Worm (Caenorhabditis elegans) whole organism, young adult: ENCODE results near the gene K09E3.7.
"Not testable (repeated sequence)": the region's sequence is repeated elsewhere in the genome, so short reads cannot be mapped to it uniquely, and the experiment has no call there.

Source experiments
- B0019.2 ChIP-seq: fragments of 200-800 bp; sonication (Bioruptor generic); conservative IDR thresholded peaks from 2 replicates; pipeline ENCODE4 v1.3.6; 2022; ENCODE audit warnings: missing genetic modification reagents, missing genetic modification characterization, missing compliant biosample characterization
- B0261.1 ChIP-seq: sonication (generic microtip); optimal IDR thresholded peaks from 2 replicates; lab custom pipeline; 2016; ENCODE audit warnings: mild to moderate bottlenecking, missing genetic modification characterization, moderate library complexity, missing compliant biosample characterization
- F55B11.4 ChIP-seq: sonication (generic microtip); optimal IDR thresholded peaks from 2 replicates; lab custom pipeline; 2016; ENCODE audit warnings: missing compliant biosample characterization, missing genetic modification characterization, borderline replicate concordance; ENCODE audit not compliant: insufficient read depth
- T07F8.4 ChIP-seq: sonication (generic microtip); optimal IDR thresholded peaks from 2 replicates; lab custom pipeline; 2016; ENCODE audit warnings: mild to moderate bottlenecking, missing genetic modification characterization, moderate library complexity, missing compliant biosample characterization
- T26A5.8 ChIP-seq: sonication (generic microtip); optimal IDR thresholded peaks from 2 replicates; lab custom pipeline; 2016; ENCODE audit warnings: missing genetic modification characterization, missing compliant biosample characterization
- ZK185.1 ChIP-seq: sonication (generic microtip); optimal IDR thresholded peaks from 2 replicates; lab custom pipeline; 2016; ENCODE audit warnings: mild to moderate bottlenecking, missing genetic modification characterization, missing compliant biosample characterization; ENCODE audit not compliant: poor library complexity, severe bottlenecking
- attf-5 ChIP-seq: fragments of 200-800 bp; sonication (Bioruptor generic); optimal IDR thresholded peaks from 2 replicates; lab custom pipeline; 2018; ENCODE audit warnings: mild to moderate bottlenecking, missing genetic modification characterization, missing compliant biosample characterization
- cebp-1 ChIP-seq, 2 experiments: fragments of 200-800 bp in 1 of 2; sonication (Bioruptor generic) in 1 of 2; sonication (generic microtip) in 1 of 2; IDR thresholded peaks in 1 of 2; optimal IDR thresholded peaks in 1 of 2; 2 replicates each; pipeline versions ENCODE4 v1.3.6 to Lab custom; 2017 to 2022; ENCODE audit warnings: missing compliant biosample characterization in 2 of 2, missing genetic modification characterization in 2 of 2, mild to moderate bottlenecking in 1 of 2, missing genetic modification reagents in 1 of 2, moderate library complexity in 1 of 2
- ceh-100 ChIP-seq: fragments of 200-800 bp; sonication (Bioruptor generic); IDR thresholded peaks from 2 replicates; pipeline ENCODE4 v1.3.6; 2022; ENCODE audit warnings: missing genetic modification reagents, missing genetic modification characterization, missing compliant biosample characterization
- ceh-27 ChIP-seq: fragments of 200-800 bp; sonication (Bioruptor generic); optimal IDR thresholded peaks from 2 replicates; lab custom pipeline; 2018; ENCODE audit warnings: mild to moderate bottlenecking, missing genetic modification characterization, moderate library complexity, missing compliant biosample characterization
- ceh-40 ChIP-seq: fragments of 200-800 bp; sonication (Bioruptor generic); IDR thresholded peaks from 2 replicates; pipeline ENCODE4 v1.3.6; 2022; ENCODE audit warnings: missing genetic modification characterization, missing compliant biosample characterization
- ceh-79 ChIP-seq: sonication (generic microtip); optimal IDR thresholded peaks from 2 replicates; lab custom pipeline; 2017; ENCODE audit warnings: mild to moderate bottlenecking, missing genetic modification characterization, missing compliant biosample characterization
- dpl-1 ChIP-seq: fragments of 150-350 bp; optimal IDR thresholded peaks from 2 replicates; lab custom pipeline; 2014; ENCODE audit warnings: missing biosample characterization, missing genetic modification reagents, missing genetic modification characterization
- ets-4 ChIP-seq: fragments of 200-800 bp; sonication (Bioruptor generic); optimal IDR thresholded peaks from 2 replicates; lab custom pipeline; 2018; ENCODE audit warnings: mild to moderate bottlenecking, missing genetic modification characterization, missing compliant biosample characterization
- lag-1 ChIP-seq: fragments of 200-800 bp; sonication (Bioruptor generic); IDR thresholded peaks from 2 replicates; pipeline ENCODE4 v1.3.6; 2022; ENCODE audit warnings: missing genetic modification reagents, missing genetic modification characterization, missing compliant biosample characterization
- let-526 ChIP-seq: fragments of 200-800 bp; sonication (Bioruptor generic); IDR thresholded peaks from 2 replicates; pipeline ENCODE4 v1.3.6; 2022; ENCODE audit warnings: missing genetic modification reagents, missing genetic modification characterization, missing compliant biosample characterization
- lin-26 ChIP-seq: fragments of 200-800 bp; sonication (Bioruptor generic); IDR thresholded peaks from 2 replicates; pipeline ENCODE4 v1.3.6; 2022; ENCODE audit warnings: missing genetic modification reagents, missing genetic modification characterization, missing compliant biosample characterization
- lin-40 ChIP-seq: sonication (generic microtip); optimal IDR thresholded peaks from 2 replicates; lab custom pipeline; 2016; ENCODE audit warnings: missing genetic modification characterization, mild to moderate bottlenecking, missing compliant biosample characterization, missing genotype, missing genetic modification reagents
- lin-54 ChIP-seq: fragments of 200-800 bp; sonication (Bioruptor generic); optimal IDR thresholded peaks from 2 replicates; lab custom pipeline; 2018; ENCODE audit warnings: mild to moderate bottlenecking, missing genetic modification characterization, missing compliant biosample characterization
- nfya-1 ChIP-seq: sonication (generic microtip); optimal IDR thresholded peaks from 2 replicates; lab custom pipeline; 2017; ENCODE audit warnings: antibody characterized with exemption, missing compliant biosample characterization, missing genetic modification characterization, borderline replicate concordance; ENCODE audit not compliant: insufficient read depth
- nfyb-1 ChIP-seq: fragments of 200-800 bp; sonication (Bioruptor generic); IDR thresholded peaks from 2 replicates; pipeline ENCODE4 v1.3.6; 2022; ENCODE audit warnings: missing genetic modification reagents, missing genetic modification characterization, missing compliant biosample characterization
- nhr-179 ChIP-seq: sonication (generic microtip); optimal IDR thresholded peaks from 2 replicates; lab custom pipeline; 2016; ENCODE audit warnings: mild to moderate bottlenecking, missing genetic modification characterization, missing compliant biosample characterization
- nhr-80 ChIP-seq: sonication (generic microtip); optimal IDR thresholded peaks from 2 replicates; lab custom pipeline; 2016; ENCODE audit warnings: missing genetic modification characterization, missing compliant biosample characterization
- nhr-90 ChIP-seq: sonication (generic microtip); optimal IDR thresholded peaks from 2 replicates; lab custom pipeline; 2016; ENCODE audit warnings: missing genotype, mild to moderate bottlenecking, missing genetic modification characterization, missing compliant biosample characterization
- rpc-1 ChIP-seq, 2 experiments: fragments of 150-350 bp in 1 of 2; sonication (generic microtip) in 1 of 2; optimal IDR thresholded peaks; 2 replicates each; lab custom pipeline; 2014 to 2018; ENCODE audit warnings: missing biosample characterization in 1 of 2, missing genetic modification characterization in 1 of 2, missing genetic modification reagents in 1 of 2, missing genotype in 1 of 2
- sdz-38 ChIP-seq: sonication (generic microtip); optimal IDR thresholded peaks from 2 replicates; lab custom pipeline; 2016; ENCODE audit warnings: missing genotype, missing genetic modification characterization, missing compliant biosample characterization
- snpc-1.1 ChIP-seq: sonication (generic microtip); optimal IDR thresholded peaks from 2 replicates; lab custom pipeline; 2017; ENCODE audit warnings: missing genetic modification characterization, mild to moderate bottlenecking, missing compliant biosample characterization, antibody characterized with exemption, moderate library complexity, missing genotype, missing genetic modification reagents; ENCODE audit not compliant: insufficient read depth
- snpc-3.4 ChIP-seq: sonication (generic microtip); optimal IDR thresholded peaks from 2 replicates; lab custom pipeline; 2017; ENCODE audit warnings: missing genetic modification characterization, mild to moderate bottlenecking, missing compliant biosample characterization, antibody characterized with exemption, moderate library complexity, missing genotype, missing genetic modification reagents
- snpc-4 ChIP-seq, 5 experiments: fragments of 150-350 bp in 1 of 5; sonication (generic microtip) in 4 of 5; optimal IDR thresholded peaks; 2 replicates each; lab custom pipeline; 2014 to 2018; ENCODE audit warnings: missing genetic modification characterization in 5 of 5, missing biosample characterization in 3 of 5, antibody characterized with exemption in 2 of 5, mild to moderate bottlenecking in 2 of 5, missing compliant biosample characterization in 2 of 5, missing genotype in 2 of 5, moderate library complexity in 2 of 5, missing genetic modification reagents in 1 of 5
- somi-1 ChIP-seq: fragments of 200-800 bp; sonication (Bioruptor generic); optimal IDR thresholded peaks from 2 replicates; lab custom pipeline; 2018; ENCODE audit warnings: mild to moderate bottlenecking, missing genetic modification characterization, missing compliant biosample characterization
- unc-130 ChIP-seq: sonication (generic microtip); optimal IDR thresholded peaks from 2 replicates; lab custom pipeline; 2016; ENCODE audit warnings: missing genetic modification reagents, missing genetic modification characterization, missing compliant biosample characterization
- xnd-1 ChIP-seq: sonication (generic microtip); optimal IDR thresholded peaks from 2 replicates; lab custom pipeline; 2016; ENCODE audit warnings: missing genotype, missing genetic modification reagents, missing genetic modification characterization, missing compliant biosample characterization
- ztf-25 ChIP-seq: fragments of 200-800 bp; sonication (Bioruptor generic); IDR thresholded peaks from 2 replicates; pipeline ENCODE4 v1.3.6; 2022; ENCODE audit warnings: missing genetic modification reagents, missing genetic modification characterization, missing compliant biosample characterization
- ztf-26 ChIP-seq: sonication (generic microtip); optimal IDR thresholded peaks from 2 replicates; lab custom pipeline; 2017; ENCODE audit warnings: missing genetic modification characterization, missing compliant biosample characterization
- ztf-6 ChIP-seq: fragments of 200-800 bp; sonication (Bioruptor generic); IDR thresholded peaks from 2 replicates; pipeline ENCODE4 v1.3.6; 2022; ENCODE audit warnings: missing genetic modification reagents, missing genetic modification characterization, missing compliant biosample characterization

Gene K09E3.7

DNA sequence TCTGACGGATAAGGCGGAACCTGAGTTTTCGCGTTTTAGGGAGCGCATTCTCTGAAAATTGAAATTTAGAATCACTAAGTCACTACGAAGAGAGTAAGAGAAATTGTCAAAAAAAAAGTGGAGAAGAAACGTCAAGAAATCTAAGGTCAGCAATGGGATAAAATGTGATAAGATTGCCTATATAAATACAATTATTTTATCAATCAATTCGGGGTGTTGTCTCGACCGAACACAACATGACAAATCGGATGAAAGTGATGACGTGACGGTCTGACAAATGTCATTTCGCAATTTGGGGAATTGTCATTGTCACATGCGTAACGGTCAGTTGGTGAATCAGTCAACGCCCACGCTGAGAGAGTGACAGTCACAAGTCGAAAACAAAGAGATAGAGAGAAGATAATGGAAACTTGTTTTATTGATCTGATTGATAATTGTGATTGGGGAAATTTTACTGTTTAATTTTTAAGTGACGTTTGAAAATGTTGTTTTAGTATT lies 3.8 kb upstream of the K09E3.7 start, which contains the start of gene cnp-3:
TSS of gene cnp-3 (minus strand) at position 51 of the 498 bp plus-strand sequence.
- TF ChIP-seq rpc-1 (optimal IDR thresholded peaks at IDR 0.05; lab: Kevin White, UChicago) (no peak), rpc-1 (tag; optimal IDR thresholded peaks at IDR 0.05; lab: Kevin White, UChicago) (no peak), lin-26 (GFP tag; lab: Robert Waterston, UW) (0 out of 2 replicates have a peak, but pooled peaks have one; percentile 39), nhr-80 (peak; percentile 36), ets-4 (GFP tag; lab: Kevin White, UChicago) (no peak), ceh-79 (tag; lab: Kevin White, UChicago) (no peak), lin-40 (tag; lab: Kevin White, UChicago) (peak; percentile 21), ztf-26 (tag; lab: Kevin White, UChicago) (peak; percentile 64), somi-1 (GFP tag; lab: Kevin White, UChicago) (no peak), cebp-1 (GFP tag; IDR thresholded peaks at IDR 0.05; lab: Robert Waterston, UW) (peak; percentile 60; the same call in 1 of the 2 replicates), cebp-1 (tag; optimal IDR thresholded peaks at IDR 0.05; lab: Kevin White, UChicago) (peak; percentile 85)
- TF ChIP-seq, all 124 proteins: peak for 5

DNA sequence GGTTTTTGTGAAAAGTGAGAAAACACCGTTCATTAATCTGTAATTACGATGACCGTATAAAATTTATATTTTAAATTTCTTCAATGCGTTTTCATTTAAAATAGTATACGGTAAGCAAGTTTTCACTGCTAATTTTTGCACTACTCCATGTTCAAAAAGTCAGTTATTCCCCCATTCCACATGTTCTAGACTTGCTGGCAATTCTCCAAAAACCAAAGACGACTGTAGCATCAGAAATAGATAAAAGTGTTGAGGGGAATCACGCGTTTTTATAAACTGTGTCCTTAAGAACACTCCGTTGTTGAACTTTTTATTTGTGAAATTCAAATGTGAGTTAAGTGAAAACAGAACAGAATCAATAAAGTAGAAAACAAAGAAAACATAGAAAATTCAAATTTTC lies 1.4 kb upstream of the K09E3.7 start:
- TF ChIP-seq attf-5 (GFP tag; lab: Kevin White, UChicago): peak; percentile 10
- no peak for TF ChIP-seq snpc-4 (GFP tag; optimal IDR thresholded peaks at IDR 0.05; lab: Kevin White, UChicago)
- TF ChIP-seq snpc-4 (tag; optimal IDR thresholded peaks at IDR 0.05; lab: Kevin White, UChicago): no peak
- TF ChIP-seq nfyb-1: 0 out of 2 replicates have a peak, but pooled peaks have one; percentile 61
- TF ChIP-seq nhr-90 (tag; lab: Kevin White, UChicago): peak; percentile 31
- TF ChIP-seq T26A5.8 (tag; lab: Kevin White, UChicago): no peak
- no peak for TF ChIP-seq ztf-25 (GFP tag; lab: Robert Waterston, UW)
- TF ChIP-seq nhr-80: peak; percentile 64
- no peak for TF ChIP-seq nhr-179
- no peak for TF ChIP-seq cebp-1 (GFP tag; IDR thresholded peaks at IDR 0.05; lab: Robert Waterston, UW)
- peak; percentile 60 for TF ChIP-seq cebp-1 (tag; optimal IDR thresholded peaks at IDR 0.05; lab: Kevin White, UChicago)

DNA sequence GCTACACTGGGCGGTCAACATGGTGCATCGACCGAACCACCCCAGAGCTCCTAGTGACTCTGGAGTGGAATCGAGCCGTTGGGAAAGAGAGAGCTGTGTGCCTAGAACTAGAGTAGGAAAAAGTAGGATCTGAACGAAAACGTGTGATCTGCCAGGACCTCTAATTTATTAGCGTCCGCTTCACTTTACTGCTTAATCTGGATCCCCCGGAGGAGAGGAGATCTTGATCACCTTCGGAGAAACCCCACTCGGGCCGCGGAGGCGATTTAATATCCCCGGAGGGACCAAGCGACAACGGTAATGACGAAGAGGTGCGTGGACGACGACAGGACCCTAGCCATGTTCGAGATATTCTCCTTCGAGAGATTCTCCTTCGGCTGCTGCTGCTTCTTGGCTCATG lies 17.0 kb downstream of the K09E3.7 start, which contains the start of gene K09E3.2:
TSS of gene K09E3.2 (plus strand) at position 301 of the 400 bp plus-strand sequence.
- not testable (repeated sequence) for TF ChIP-seq snpc-3.4 (tag; lab: Kevin White, UChicago); lag-1 (GFP tag; lab: Robert Waterston, UW); nhr-80

DNA sequence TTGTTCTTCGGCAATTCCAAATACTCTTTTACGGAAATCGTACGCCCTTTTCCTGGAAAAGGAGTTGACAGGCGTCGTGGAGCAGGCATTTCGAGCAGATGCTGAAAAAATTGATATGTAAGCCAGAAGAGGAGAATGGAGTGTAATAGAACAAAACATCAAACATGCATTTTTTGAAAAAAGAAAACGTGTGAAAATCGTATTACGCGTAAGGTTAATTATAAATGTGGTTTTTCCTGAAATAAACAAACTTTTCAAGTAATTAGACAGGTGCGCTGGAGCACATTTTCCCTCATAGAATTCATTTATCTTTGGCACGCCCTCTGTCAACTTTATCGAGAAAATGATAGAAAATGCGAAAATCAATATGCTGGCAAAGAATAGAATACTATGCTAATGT lies 19.2 kb downstream of the K09E3.7 start, which contains the start of gene lido-6:
TSS of gene lido-6 (minus strand) at position 101 of the 400 bp plus-strand sequence.
- TF ChIP-seq sdz-38 (tag; lab: Kevin White, UChicago): no peak

DNA sequence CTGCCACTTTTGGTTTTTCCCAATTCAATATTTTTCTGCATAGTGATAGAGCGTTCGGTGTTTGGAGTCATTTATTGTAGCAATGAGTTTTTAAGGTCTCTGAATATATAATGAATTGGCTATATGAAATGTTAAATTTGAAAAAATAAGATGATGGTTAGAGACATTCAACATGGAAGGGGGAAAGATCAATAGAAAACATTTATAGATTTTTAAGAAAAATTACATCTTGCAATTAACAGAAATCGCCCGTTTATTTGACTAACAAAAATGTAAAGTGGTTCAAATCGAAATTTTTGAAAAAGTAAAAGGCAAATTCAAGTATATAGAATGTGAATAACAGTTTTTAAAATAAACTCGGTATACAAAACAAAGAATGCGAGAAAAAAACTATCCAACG lies 23.8 kb downstream of the K09E3.7 start, which contains the start of gene lido-5:
TSS of gene lido-5 (minus strand) at position 101 of the 400 bp plus-strand sequence.
- TF ChIP-seq ceh-27 (GFP tag; lab: Kevin White, UChicago): no peak
- no peak for TF ChIP-seq ceh-40 (GFP tag; lab: Robert Waterston, UW)
- TF ChIP-seq unc-130 (GFP tag; lab: Kevin White, UChicago): no peak
- TF ChIP-seq nhr-179: no peak
- TF ChIP-seq B0019.2 (GFP tag; lab: Robert Waterston, UW): no peak
- TF ChIP-seq lin-54 (GFP tag; lab: Kevin White, UChicago): no peak
- TF ChIP-seq, all 124 proteins: peak for 0

DNA sequence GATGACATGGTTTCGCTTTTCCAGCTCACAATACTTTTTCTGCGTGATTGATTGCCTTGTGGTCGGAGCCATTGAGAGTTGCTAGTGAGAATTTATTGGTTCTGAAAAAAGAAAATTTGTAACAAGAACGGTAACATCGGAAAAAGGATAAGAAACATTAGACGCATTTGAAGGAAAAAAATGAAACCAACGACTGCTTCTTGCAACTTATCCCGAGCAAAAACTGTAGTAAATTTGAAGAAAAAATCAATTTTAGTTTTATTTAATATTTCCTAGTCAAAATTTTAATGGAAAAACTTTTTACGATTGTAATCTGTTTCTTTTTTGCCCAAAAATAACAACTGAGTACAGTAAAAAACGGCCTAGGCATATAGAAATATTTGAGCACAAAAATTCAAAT lies 26.7 kb downstream of the K09E3.7 start, which contains the start of gene lido-4:
TSS of gene lido-4 (minus strand) at position 101 of the 400 bp plus-strand sequence.
- TF ChIP-seq ceh-100: no peak
- TF ChIP-seq B0019.2 (GFP tag; lab: Robert Waterston, UW): no peak
- no peak for TF ChIP-seq xnd-1 (tag; lab: Kevin White, UChicago)
- TF ChIP-seq ztf-6 (GFP tag; lab: Robert Waterston, UW): no peak
- TF ChIP-seq B0261.1 (tag; lab: Kevin White, UChicago): no peak
- no peak for TF ChIP-seq ZK185.1 (tag; lab: Kevin White, UChicago)
- no peak for TF ChIP-seq snpc-1.1 (tag; lab: Kevin White, UChicago)
- TF ChIP-seq dpl-1 (GFP tag; lab: Kevin White, UChicago): no peak
- TF ChIP-seq nfya-1 (tag; lab: Kevin White, UChicago): no peak
- TF ChIP-seq T07F8.4: no peak
- no peak for TF ChIP-seq let-526 (GFP tag; lab: Robert Waterston, UW)
- TF ChIP-seq F55B11.4 (tag; lab: Kevin White, UChicago): no peak
- no peak for TF ChIP-seq lag-1 (GFP tag; lab: Robert Waterston, UW)
